Worm (Caenorhabditis elegans) whole organism, mixed stage, embryonic: ENCODE measurements around the gene algn-5.

ENCODE experiments used
- M03D4.4 ChIP-seq: sonication (generic microtip); optimal IDR thresholded peaks from 2 replicates; lab custom pipeline; 2017; ENCODE audit warnings: mild to moderate bottlenecking, missing genetic modification characterization, missing compliant biosample characterization
- bed-3 ChIP-seq: fragments of 200-800 bp; sonication (Bioruptor generic); optimal IDR thresholded peaks from 3 replicates; lab custom pipeline; 2018; ENCODE audit warnings: mild to moderate bottlenecking, missing genetic modification characterization, moderate library complexity, missing compliant biosample characterization
- blmp-1 ChIP-seq: fragments of 150-350 bp; optimal IDR thresholded peaks from 2 replicates; lab custom pipeline; 2014; ENCODE audit warnings: missing biosample characterization, missing genetic modification characterization
- ceh-39 ChIP-seq: fragments of 150-350 bp; optimal IDR thresholded peaks from 2 replicates; lab custom pipeline; 2014; ENCODE audit warnings: missing biosample characterization, missing genetic modification characterization
- ceh-43 ChIP-seq: fragments of 200-800 bp; sonication (Bioruptor generic); optimal IDR thresholded peaks from 2 replicates; lab custom pipeline; 2018; ENCODE audit warnings: mild to moderate bottlenecking, missing genetic modification characterization, moderate library complexity, missing compliant biosample characterization
- ceh-83 ChIP-seq: fragments of 200-800 bp; sonication (Bioruptor generic); optimal IDR thresholded peaks from 2 replicates; lab custom pipeline; 2018; ENCODE audit warnings: mild to moderate bottlenecking, missing genetic modification characterization, missing compliant biosample characterization
- ces-1 ChIP-seq: fragments of 150-350 bp; optimal IDR thresholded peaks from 2 replicates; lab custom pipeline; 2014; ENCODE audit warnings: missing biosample characterization, missing genetic modification reagents, missing genetic modification characterization
- cnd-1 ChIP-seq: fragments of 200-800 bp; sonication (Bioruptor generic); optimal IDR thresholded peaks from 2 replicates; lab custom pipeline; 2018; ENCODE audit warnings: mild to moderate bottlenecking, missing genetic modification characterization, missing compliant biosample characterization
- drap-1 ChIP-seq: fragments of 200-800 bp; sonication (Bioruptor generic); optimal IDR thresholded peaks from 3 replicates; lab custom pipeline; 2018; ENCODE audit warnings: mild to moderate bottlenecking, missing genetic modification characterization, missing compliant biosample characterization
- elt-1 ChIP-seq: sonication (generic microtip); optimal IDR thresholded peaks from 2 replicates; lab custom pipeline; 2017; ENCODE audit warnings: missing genetic modification characterization, mild to moderate bottlenecking, missing compliant biosample characterization, antibody characterized with exemption, moderate library complexity, borderline replicate concordance; ENCODE audit not compliant: insufficient read depth
- elt-3 ChIP-seq: fragments of 150-350 bp; optimal IDR thresholded peaks from 2 replicates; lab custom pipeline; 2014; ENCODE audit warnings: missing biosample characterization, missing genetic modification characterization
- flh-1 ChIP-seq: fragments of 200-800 bp; sonication (Bioruptor generic); optimal IDR thresholded peaks from 2 replicates; lab custom pipeline; 2018; ENCODE audit warnings: mild to moderate bottlenecking, missing genetic modification characterization, moderate library complexity, missing compliant biosample characterization
- ham-2 ChIP-seq: fragments of 200-800 bp; sonication (Bioruptor generic); optimal IDR thresholded peaks from 2 replicates; lab custom pipeline; 2018; ENCODE audit warnings: mild to moderate bottlenecking, missing genetic modification characterization, missing compliant biosample characterization
- hlh-1 ChIP-seq: fragments of 150-350 bp; optimal IDR thresholded peaks from 2 replicates; lab custom pipeline; 2014; ENCODE audit warnings: missing biosample characterization, missing genetic modification reagents, missing genetic modification characterization
- lin-13 ChIP-seq: fragments of 150-350 bp; optimal IDR thresholded peaks from 2 replicates; lab custom pipeline; 2014; ENCODE audit warnings: missing biosample characterization, missing genetic modification characterization
- lin-32 ChIP-seq: fragments of 200-800 bp; sonication (Bioruptor generic); optimal IDR thresholded peaks from 2 replicates; lab custom pipeline; 2018; ENCODE audit warnings: mild to moderate bottlenecking, missing genetic modification characterization, missing compliant biosample characterization
- lsy-2 ChIP-seq: fragments of 150-350 bp; optimal IDR thresholded peaks from 2 replicates; lab custom pipeline; 2014; ENCODE audit warnings: missing biosample characterization, missing genetic modification characterization
- mab-5 ChIP-seq: fragments of 150-350 bp; optimal IDR thresholded peaks from 2 replicates; lab custom pipeline; 2014; ENCODE audit warnings: missing biosample characterization, missing genetic modification characterization
- mep-1 ChIP-seq: fragments of 150-350 bp; optimal IDR thresholded peaks from 2 replicates; lab custom pipeline; 2017; ENCODE audit warnings: missing biosample characterization, missing genetic modification reagents, missing genetic modification characterization, inconsistent platforms
- mls-2 ChIP-seq: sonication (generic microtip); optimal IDR thresholded peaks from 2 replicates; lab custom pipeline; 2016; ENCODE audit warnings: mild to moderate bottlenecking, missing genetic modification characterization, moderate library complexity, missing compliant biosample characterization
- nhr-12 ChIP-seq: fragments of 150-350 bp; optimal IDR thresholded peaks from 2 replicates; lab custom pipeline; 2014; ENCODE audit warnings: missing biosample characterization, missing genetic modification characterization
- nhr-2 ChIP-seq: fragments of 150-350 bp; optimal IDR thresholded peaks from 2 replicates; lab custom pipeline; 2014; ENCODE audit warnings: missing biosample characterization, missing genetic modification characterization
- nhr-237 ChIP-seq: fragments of 150-350 bp; optimal IDR thresholded peaks from 2 replicates; lab custom pipeline; 2014; ENCODE audit warnings: missing biosample characterization, missing genetic modification characterization
- nhr-28 ChIP-seq: fragments of 150-350 bp; optimal IDR thresholded peaks from 2 replicates; lab custom pipeline; 2014; ENCODE audit warnings: missing biosample characterization, missing genetic modification characterization
- nhr-76 ChIP-seq: sonication (generic microtip); optimal IDR thresholded peaks from 2 replicates; lab custom pipeline; 2017; ENCODE audit warnings: missing biosample characterization, missing genetic modification characterization
- pha-4 ChIP-seq: fragments of 150-350 bp; optimal IDR thresholded peaks from 2 replicates; lab custom pipeline; 2018; ENCODE audit warnings: missing biosample characterization, missing genetic modification reagents, missing genetic modification characterization
- sem-2 ChIP-seq: fragments of 200-800 bp; sonication (Bioruptor generic); optimal IDR thresholded peaks from 2 replicates; lab custom pipeline; 2018; ENCODE audit warnings: mild to moderate bottlenecking, missing genetic modification characterization, missing compliant biosample characterization
- snpc-4 ChIP-seq: fragments of 150-350 bp; optimal IDR thresholded peaks from 2 replicates; lab custom pipeline; 2014; ENCODE audit warnings: missing biosample characterization, missing genetic modification characterization
- sptf-1 ChIP-seq: sonication (generic microtip); optimal IDR thresholded peaks from 2 replicates; lab custom pipeline; 2017; ENCODE audit warnings: mild to moderate bottlenecking, missing genetic modification characterization, moderate library complexity, missing compliant biosample characterization
- tbx-8 ChIP-seq: fragments of 200-800 bp; sonication (Bioruptor generic); optimal IDR thresholded peaks from 2 replicates; lab custom pipeline; 2018; ENCODE audit warnings: mild to moderate bottlenecking, missing genetic modification characterization, moderate library complexity, missing compliant biosample characterization
- unc-120 ChIP-seq: sonication (generic microtip); optimal IDR thresholded peaks from 2 replicates; lab custom pipeline; 2017; ENCODE audit warnings: missing genetic modification characterization, missing compliant biosample characterization; ENCODE audit not compliant: poor library complexity, severe bottlenecking
- unc-39 ChIP-seq: fragments of 150-350 bp; optimal IDR thresholded peaks from 2 replicates; lab custom pipeline; 2014; ENCODE audit warnings: missing biosample characterization, missing genetic modification characterization
- unc-62 ChIP-seq: fragments of 150-350 bp; optimal IDR thresholded peaks from 2 replicates; lab custom pipeline; 2014; ENCODE audit warnings: missing biosample characterization, missing genetic modification reagents, missing genetic modification characterization
- zip-8 ChIP-seq: fragments of 150-350 bp; optimal IDR thresholded peaks from 2 replicates; lab custom pipeline; 2014; ENCODE audit warnings: missing biosample characterization, missing genetic modification characterization
- ztf-11 ChIP-seq: fragments of 150-350 bp; optimal IDR thresholded peaks from 2 replicates; lab custom pipeline; 2014; ENCODE audit warnings: missing biosample characterization, missing genetic modification characterization

algn-5 gene

ce11 chrV:4192688-4193471 lies 2.5 kb upstream of the algn-5 start:
- peak; percentile 43 for TF ChIP-seq sptf-1 (tag; lab: Kevin White, UChicago)
- peak; percentile 1 for TF ChIP-seq mep-1 (tag; lab: Kevin White, UChicago)
- no peak for TF ChIP-seq nhr-76 (tag; lab: Kevin White, UChicago)
- TF ChIP-seq mls-2, result peak; percentile 59
- peak; percentile 18 for TF ChIP-seq cnd-1 (tag; lab: Kevin White, UChicago)
- TF ChIP-seq ces-1 (GFP tag; lab: Kevin White, UChicago), result peak; percentile 90
- TF ChIP-seq elt-3 (tag; lab: Kevin White, UChicago), result no peak
- TF ChIP-seq unc-120, result peak; percentile 24
- TF ChIP-seq, all 35 proteins: peak for 6

ce11 chrV:4194587-4195211 lies 678 bp upstream of the algn-5 start, which contains the start of gene Y45G5AM.9:
Y45G5AM.9 (minus strand) TSS chrV:4194637.
- TF ChIP-seq nhr-237 (tag; lab: Kevin White, UChicago) (peak; percentile 67), lsy-2 (peak; percentile 71), ceh-83 (no peak), nhr-12 (tag; lab: Kevin White, UChicago) (no peak), unc-62 (GFP tag; lab: Kevin White, UChicago) (peak; percentile 11), mab-5 (tag; lab: Kevin White, UChicago) (no peak), unc-39 (no peak), lin-13 (peak; percentile 86), cnd-1 (tag; lab: Kevin White, UChicago) (peak; percentile 66), ceh-43 (GFP tag; lab: Kevin White, UChicago) (peak; percentile 74), pha-4 (peak; percentile 76), elt-3 (tag; lab: Kevin White, UChicago) (no peak), mep-1 (tag; lab: Kevin White, UChicago) (peak; percentile 83), mls-2 (peak; percentile 69), blmp-1 (no peak), zip-8 (tag; lab: Kevin White, UChicago) (no peak), sem-2 (GFP tag; lab: Kevin White, UChicago) (peak; percentile 3), nhr-28 (tag; lab: Kevin White, UChicago) (no peak), nhr-2 (no peak), bed-3 (no peak), nhr-76 (tag; lab: Kevin White, UChicago) (peak; percentile 5), lin-32 (GFP tag; lab: Kevin White, UChicago) (no peak), ces-1 (GFP tag; lab: Kevin White, UChicago) (peak; percentile 34), M03D4.4 (tag; lab: Kevin White, UChicago) (peak; percentile 74), elt-1 (tag; lab: Kevin White, UChicago) (no peak), sptf-1 (tag; lab: Kevin White, UChicago) (peak; percentile 78), unc-120 (peak; percentile 83), snpc-4 (tag; lab: Kevin White, UChicago) (no peak), tbx-8 (GFP tag; lab: Kevin White, UChicago) (peak; percentile 3), hlh-1 (tag; lab: Kevin White, UChicago) (peak; percentile 8), ceh-39 (tag; lab: Kevin White, UChicago) (peak; percentile 34), ham-2 (GFP tag; lab: Kevin White, UChicago) (peak; percentile 92), drap-1 (GFP tag; lab: Kevin White, UChicago) (peak; percentile 63), flh-1 (GFP tag; lab: Kevin White, UChicago) (no peak), ztf-11 (tag; lab: Kevin White, UChicago) (no peak)

ce11 chrV:4199185-4199584 lies 3.8 kb downstream of the algn-5 start, which contains the start of gene rpac-40:
rpac-40 (plus strand) TSS chrV:4199485.
- no peak for TF ChIP-seq nhr-12 (tag; lab: Kevin White, UChicago)
- TF ChIP-seq M03D4.4 (tag; lab: Kevin White, UChicago), result no peak
- TF ChIP-seq nhr-2, result no peak
- TF ChIP-seq ham-2 (GFP tag; lab: Kevin White, UChicago), result no peak
- no peak for TF ChIP-seq ztf-11 (tag; lab: Kevin White, UChicago)
- TF ChIP-seq tbx-8 (GFP tag; lab: Kevin White, UChicago), result no peak
- TF ChIP-seq lin-32 (GFP tag; lab: Kevin White, UChicago), result no peak
- TF ChIP-seq cnd-1 (tag; lab: Kevin White, UChicago), result no peak
- TF ChIP-seq hlh-1 (tag; lab: Kevin White, UChicago), result no peak
- no peak for TF ChIP-seq bed-3
- no peak for TF ChIP-seq sptf-1 (tag; lab: Kevin White, UChicago)
- no peak for TF ChIP-seq flh-1 (GFP tag; lab: Kevin White, UChicago)
- TF ChIP-seq zip-8 (tag; lab: Kevin White, UChicago), result no peak
- TF ChIP-seq elt-1 (tag; lab: Kevin White, UChicago), result no peak
- TF ChIP-seq unc-39, result no peak
- no peak for TF ChIP-seq sem-2 (GFP tag; lab: Kevin White, UChicago)
- TF ChIP-seq unc-62 (GFP tag; lab: Kevin White, UChicago), result no peak
- no peak for TF ChIP-seq ceh-39 (tag; lab: Kevin White, UChicago)
